Fruit fly (Drosophila melanogaster) whole organism, embryonic: ENCODE results near the gene CG7860.

Experiments
- ATbp ChIP-seq: fragments of 200-800 bp; sonication (Bioruptor generic); optimal IDR thresholded peaks from 2 replicates; lab custom pipeline; 2017; ENCODE audit warnings: missing biosample characterization, mild to moderate bottlenecking, missing genetic modification characterization, missing genetic modification reagents
- Asciz ChIP-seq: fragments of 200-800 bp; sonication (Bioruptor generic); optimal IDR thresholded peaks from 2 replicates; lab custom pipeline; 2017; ENCODE audit warnings: missing biosample characterization, mild to moderate bottlenecking, missing genetic modification characterization, missing genetic modification reagents
- CG10366 ChIP-seq: fragments of 200-800 bp; sonication (Bioruptor generic); IDR thresholded peaks from 2 replicates; pipeline ENCODE4 v1.3.6; 2022; ENCODE audit warnings: missing biosample characterization, missing genetic modification characterization
- CG11456 ChIP-seq: fragments of 200-800 bp; sonication (Bioruptor generic); IDR thresholded peaks from 3 replicates; pipeline ENCODE4 v1.3.6; 2022; ENCODE audit warnings: missing biosample characterization, missing genetic modification characterization
- CG12071 ChIP-seq: fragments of 200-800 bp; sonication (Bioruptor generic); optimal IDR thresholded peaks from 3 replicates; lab custom pipeline; 2018; ENCODE audit warnings: missing biosample characterization, mild to moderate bottlenecking, missing genetic modification characterization
- CG12659 ChIP-seq: fragments of 200-800 bp; sonication (Bioruptor generic); optimal IDR thresholded peaks from 3 replicates; lab custom pipeline; 2017; ENCODE audit warnings: mild to moderate bottlenecking, missing biosample characterization, missing genetic modification reagents, missing genetic modification characterization
- CG13296 ChIP-seq: fragments of 200-800 bp; sonication (Bioruptor generic); optimal IDR thresholded peaks from 3 replicates; lab custom pipeline; 2018; ENCODE audit warnings: missing biosample characterization, mild to moderate bottlenecking, missing genetic modification characterization
- CG13775 ChIP-seq: fragments of 200-800 bp; sonication (Bioruptor generic); optimal IDR thresholded peaks from 3 replicates; lab custom pipeline; 2017; ENCODE audit warnings: missing biosample characterization, mild to moderate bottlenecking, missing genetic modification characterization
- CG14014 ChIP-seq: fragments of 200-800 bp; sonication (Bioruptor generic); IDR thresholded peaks from 2 replicates; pipeline ENCODE4 v1.3.6; 2022; ENCODE audit warnings: missing biosample characterization, missing genetic modification characterization
- CG15269 ChIP-seq: fragments of 200-800 bp; sonication (Bioruptor generic); optimal IDR thresholded peaks from 2 replicates; lab custom pipeline; 2018; ENCODE audit warnings: missing biosample characterization, mild to moderate bottlenecking, missing genetic modification characterization, moderate library complexity
- CG1603 ChIP-seq: fragments of 200-800 bp; sonication (Bioruptor generic); optimal IDR thresholded peaks from 2 replicates; lab custom pipeline; 2019; ENCODE audit warnings: missing biosample characterization, mild to moderate bottlenecking, missing genetic modification characterization, moderate library complexity
- CG2120 ChIP-seq: fragments of 200-800 bp; sonication (Bioruptor generic); optimal IDR thresholded peaks from 3 replicates; lab custom pipeline; 2016; ENCODE audit warnings: missing biosample characterization, missing genetic modification characterization
- CG3281 ChIP-seq: fragments of 200-800 bp; sonication (Bioruptor generic); optimal IDR thresholded peaks from 3 replicates; lab custom pipeline; 2017; ENCODE audit warnings: missing biosample characterization, mild to moderate bottlenecking, missing genetic modification characterization
- CG3407 ChIP-seq: fragments of 200-800 bp; sonication (Bioruptor generic); optimal IDR thresholded peaks from 2 replicates; lab custom pipeline; 2018; ENCODE audit warnings: missing biosample characterization, mild to moderate bottlenecking, missing genetic modification characterization
- CG3995 ChIP-seq: fragments of 200-800 bp; sonication (Bioruptor generic); optimal IDR thresholded peaks from 3 replicates; lab custom pipeline; 2016; ENCODE audit warnings: missing biosample characterization, missing genetic modification characterization
- CG43689 ChIP-seq: fragments of 200-800 bp; sonication (Bioruptor generic); IDR thresholded peaks from 2 replicates; pipeline ENCODE4 v1.3.6; 2022; ENCODE audit warnings: missing biosample characterization, missing genetic modification characterization
- CG4617 ChIP-seq: fragments of 200-800 bp; sonication (Bioruptor generic); optimal IDR thresholded peaks from 3 replicates; lab custom pipeline; 2016; ENCODE audit warnings: missing biosample characterization, missing genetic modification characterization, borderline replicate concordance
- CG7745 ChIP-seq: fragments of 200-800 bp; sonication (Bioruptor generic); optimal IDR thresholded peaks from 2 replicates; lab custom pipeline; 2018; ENCODE audit warnings: missing biosample characterization, mild to moderate bottlenecking, missing genetic modification characterization, moderate library complexity
- CG9817 ChIP-seq: fragments of 200-800 bp; sonication (Bioruptor generic); optimal IDR thresholded peaks from 2 replicates; lab custom pipeline; 2018; ENCODE audit warnings: missing biosample characterization, mild to moderate bottlenecking, missing genetic modification characterization, moderate library complexity
- Fer3 ChIP-seq: fragments of 200-800 bp; sonication (Bioruptor generic); optimal IDR thresholded peaks from 2 replicates; lab custom pipeline; 2018; ENCODE audit warnings: missing biosample characterization, mild to moderate bottlenecking, missing genetic modification characterization, moderate library complexity
- Gug ChIP-seq: fragments of 200-800 bp; sonication (Bioruptor generic); IDR thresholded peaks from 4 replicates; pipeline ENCODE4 v1.3.6; 2022; ENCODE audit warnings: missing biosample characterization, missing genetic modification characterization
- HLH3B ChIP-seq: fragments of 200-800 bp; sonication (Bioruptor generic); IDR thresholded peaks from 2 replicates; pipeline ENCODE4 v1.3.6; 2022; ENCODE audit warnings: missing biosample characterization, missing genetic modification characterization
- Lpt ChIP-seq: fragments of >200 bp; optimal IDR thresholded peaks from 2 replicates; lab custom pipeline; 2018; ENCODE audit warnings: missing biosample characterization, missing genetic modification characterization
- Mad ChIP-seq: fragments of 200-800 bp; sonication (Bioruptor generic); optimal IDR thresholded peaks from 2 replicates; lab custom pipeline; 2016; ENCODE audit warnings: missing biosample characterization, missing genetic modification characterization
- Med ChIP-seq: fragments of 200-800 bp; sonication (Bioruptor generic); peaks from one replicate; lab custom pipeline; 2016; ENCODE audit warnings: missing biosample characterization, missing genetic modification characterization, mild to moderate bottlenecking, inconsistent platforms, moderate library complexity
- Meics ChIP-seq: fragments of 200-800 bp; sonication (Bioruptor generic); optimal IDR thresholded peaks from 2 replicates; lab custom pipeline; 2017; ENCODE audit warnings: missing biosample characterization, mild to moderate bottlenecking, missing genetic modification characterization
- Nf-YC ChIP-seq: fragments of 200-800 bp; optimal IDR thresholded peaks from 3 replicates; lab custom pipeline; 2019; ENCODE audit warnings: missing biosample characterization, mild to moderate bottlenecking, missing genetic modification characterization, moderate library complexity
- Oli ChIP-seq: fragments of 200-800 bp; sonication (Bioruptor generic); optimal IDR thresholded peaks from 2 replicates; lab custom pipeline; 2018; ENCODE audit warnings: missing biosample characterization, mild to moderate bottlenecking, missing genetic modification characterization, moderate library complexity
- Rfx ChIP-seq: fragments of 200-800 bp; sonication (Bioruptor generic); IDR thresholded peaks from 2 replicates; pipeline ENCODE4 v1.3.6; 2022; ENCODE audit warnings: missing biosample characterization, missing genetic modification characterization
- Side ChIP-seq: fragments of 200-800 bp; sonication (Bioruptor generic); optimal IDR thresholded peaks from 2 replicates; lab custom pipeline; 2016; ENCODE audit warnings: missing biosample characterization, missing genetic modification characterization
- al ChIP-seq: fragments of 200-800 bp; sonication (Bioruptor generic); IDR thresholded peaks from 2 replicates; pipeline ENCODE4 v1.3.6; 2022; ENCODE audit warnings: missing biosample characterization, missing genetic modification characterization
- ara ChIP-seq: fragments of 200-800 bp; sonication (Bioruptor generic); IDR thresholded peaks from 2 replicates; pipeline ENCODE4 v1.3.6; 2022; ENCODE audit warnings: missing biosample characterization, missing genetic modification characterization
- bcd ChIP-seq: fragments of 200-800 bp; sonication (Bioruptor generic); optimal IDR thresholded peaks from 2 replicates; lab custom pipeline; 2017; ENCODE audit warnings: missing biosample characterization, mild to moderate bottlenecking, missing genetic modification characterization
- caup ChIP-seq: fragments of 200-800 bp; sonication (Bioruptor generic); optimal IDR thresholded peaks from 3 replicates; lab custom pipeline; 2017; ENCODE audit warnings: missing biosample characterization, mild to moderate bottlenecking, missing genetic modification characterization, moderate library complexity; ENCODE audit not compliant: severe bottlenecking
- ci ChIP-seq: fragments of 200-800 bp; sonication (Bioruptor generic); IDR thresholded peaks from 3 replicates; pipeline ENCODE4 v1.3.6; 2022; ENCODE audit warnings: missing biosample characterization, missing genetic modification characterization
- cwo ChIP-seq: fragments of 200-800 bp; sonication (Bioruptor generic); optimal IDR thresholded peaks from 3 replicates; lab custom pipeline; 2017; ENCODE audit warnings: missing biosample characterization, missing genetic modification characterization, mild to moderate bottlenecking, moderate library complexity, missing genetic modification reagents
- dmrt99B ChIP-seq: fragments of 200-800 bp; sonication (Bioruptor generic); optimal IDR thresholded peaks from 2 replicates; lab custom pipeline; 2018; ENCODE audit warnings: missing biosample characterization, mild to moderate bottlenecking, missing genetic modification characterization, moderate library complexity
- dysf ChIP-seq: fragments of 200-800 bp; sonication (Bioruptor generic); IDR thresholded peaks from 3 replicates; pipeline ENCODE4 v1.3.6; 2022; ENCODE audit warnings: missing biosample characterization, missing genetic modification characterization
- her ChIP-seq: fragments of 200-800 bp; sonication (Bioruptor generic); optimal IDR thresholded peaks from 2 replicates; lab custom pipeline; 2016; ENCODE audit warnings: missing biosample characterization, missing genetic modification characterization
- hkb ChIP-seq, 2 experiments: fragments of 200-800 bp in 1 of 2; fragments of >200 bp in 1 of 2; sonication (Bioruptor generic) in 1 of 2; IDR thresholded peaks in 1 of 2; optimal IDR thresholded peaks in 1 of 2; 2 replicates each; pipeline versions ENCODE4 v1.3.6 to Lab custom; 2017 to 2022; ENCODE audit warnings: missing biosample characterization in 1 of 2, missing genetic modification characterization in 1 of 2
- kni ChIP-seq: fragments of 200-800 bp; sonication (Bioruptor generic); optimal IDR thresholded peaks from 3 replicates; lab custom pipeline; 2017; ENCODE audit warnings: mild to moderate bottlenecking, missing biosample characterization, missing genetic modification reagents, missing genetic modification characterization
- mirr ChIP-seq: fragments of 200-800 bp; sonication (Bioruptor generic); optimal IDR thresholded peaks from 3 replicates; lab custom pipeline; 2018; ENCODE audit warnings: missing biosample characterization, mild to moderate bottlenecking, missing genetic modification characterization
- phol ChIP-seq: fragments of 200-800 bp; sonication (Bioruptor generic); optimal IDR thresholded peaks from 3 replicates; lab custom pipeline; 2018; ENCODE audit warnings: missing biosample characterization, mild to moderate bottlenecking, missing genetic modification characterization, moderate library complexity
- psq ChIP-seq: fragments of 200-800 bp; sonication (Bioruptor generic); optimal IDR thresholded peaks from 2 replicates; lab custom pipeline; 2017; ENCODE audit warnings: missing biosample characterization, missing genetic modification characterization
- schlank ChIP-seq: fragments of 200-800 bp; sonication (Bioruptor generic); optimal IDR thresholded peaks from 2 replicates; lab custom pipeline; 2018; ENCODE audit warnings: missing biosample characterization, mild to moderate bottlenecking, missing genetic modification characterization
- sens ChIP-seq: fragments of 200-800 bp; sonication (Bioruptor generic); peaks from one replicate; lab custom pipeline; 2016; ENCODE audit warnings: missing biosample characterization, missing genetic modification characterization
- seq ChIP-seq: fragments of 200-800 bp; sonication (Bioruptor generic); IDR thresholded peaks from 2 replicates; pipeline ENCODE4 v1.3.6; 2022; ENCODE audit warnings: missing biosample characterization, missing genetic modification characterization
- slou ChIP-seq: fragments of 200-800 bp; sonication (Bioruptor generic); optimal IDR thresholded peaks from 3 replicates; lab custom pipeline; 2016; ENCODE audit warnings: missing biosample characterization, missing genetic modification characterization
- twi ChIP-seq: fragments of 200-800 bp; optimal IDR thresholded peaks from 2 replicates; lab custom pipeline; 2019; ENCODE audit warnings: missing biosample characterization, mild to moderate bottlenecking, missing genetic modification characterization, moderate library complexity
- wdn ChIP-seq: fragments of 200-800 bp; sonication (Bioruptor generic); IDR thresholded peaks from 2 replicates; pipeline ENCODE4 v1.3.6; 2022; ENCODE audit warnings: missing biosample characterization, missing genetic modification characterization

CG7860 gene

DNA sequence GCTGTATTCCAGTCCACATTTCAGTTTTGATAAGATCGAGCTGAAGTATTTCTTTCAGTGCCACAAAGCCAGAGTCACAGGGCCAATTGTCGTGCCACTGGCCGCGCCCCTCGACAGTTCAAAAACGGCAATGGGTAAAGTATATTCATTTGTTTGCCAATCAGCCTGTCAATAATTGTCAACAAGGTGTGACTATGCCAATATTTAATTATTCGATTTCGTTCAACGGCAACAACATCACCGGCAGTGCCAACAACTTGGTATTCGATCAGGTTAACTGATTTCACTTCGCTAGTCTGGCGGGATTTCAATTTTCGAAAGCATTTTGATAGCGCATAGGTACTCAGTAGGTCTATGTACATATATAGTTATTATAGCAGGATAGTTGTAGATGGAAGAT, 33.6 kb downstream of the CG7860 start:
- TF ChIP-seq CG7745: no peak
- TF ChIP-seq CG10366 (GFP tag; lab: Robert Waterston, UW): no peak
- TF ChIP-seq ara (GFP tag; lab: Robert Waterston, UW): no peak
- peak; percentile 38 for TF ChIP-seq ATbp (GFP tag; lab: Kevin White, UChicago)
- peak; percentile 11 for TF ChIP-seq CG3281 (GFP tag; lab: Kevin White, UChicago)
- peak; percentile 13; the same call in 1 of the 2 replicates for TF ChIP-seq HLH3B
- TF ChIP-seq Nf-YC (tag; lab: Kevin White, UChicago): no peak
- TF ChIP-seq dmrt99B (tag; lab: Kevin White, UChicago): peak; percentile 17
- peak; percentile 11 for TF ChIP-seq schlank (tag; lab: Kevin White, UChicago)
- peak; percentile 12 for TF ChIP-seq CG1603 (tag; lab: Kevin White, UChicago)
- peak; percentile 66 for TF ChIP-seq sens (GFP tag; lab: Kevin White, UChicago)
- no peak for TF ChIP-seq kni (GFP tag; lab: Kevin White, UChicago)
- TF ChIP-seq CG11456 (GFP tag; lab: Robert Waterston, UW): 0 out of 3 replicates have a peak, but pooled peaks have one; percentile 3
- TF ChIP-seq hkb (optimal IDR thresholded peaks at IDR 0.05; lab: Kevin White, UChicago): no peak
- peak; percentile 41; the same call in 1 of the 2 replicates for TF ChIP-seq hkb (GFP tag; IDR thresholded peaks at IDR 0.05; lab: Robert Waterston, UW)
- no peak for TF ChIP-seq psq
- peak; percentile 43; the same call in 1 of the 2 replicates for TF ChIP-seq seq (GFP tag; lab: Robert Waterston, UW)
- TF ChIP-seq CG3407 (GFP tag; lab: Kevin White, UChicago): no peak
- TF ChIP-seq Rfx (GFP tag; lab: Robert Waterston, UW): peak; percentile 45
- TF ChIP-seq cwo (GFP tag; lab: Kevin White, UChicago): no peak
- peak; percentile 4 for TF ChIP-seq bcd (GFP tag; lab: Kevin White, UChicago)
- peak; percentile 57 for TF ChIP-seq CG12071
- 0 out of 2 replicates have a peak, but pooled peaks have one; percentile 24 for TF ChIP-seq wdn (GFP tag; lab: Robert Waterston, UW)
- no peak for TF ChIP-seq Oli (tag; lab: Kevin White, UChicago)
- TF ChIP-seq Asciz: peak; percentile 10
- peak; percentile 29 for TF ChIP-seq Meics (GFP tag; lab: Kevin White, UChicago)
- 0 out of 3 replicates have a peak, but pooled peaks have one; percentile 52 for TF ChIP-seq ci (GFP tag; lab: Robert Waterston, UW)
- TF ChIP-seq CG43689 (GFP tag; lab: Robert Waterston, UW): 0 out of 2 replicates have a peak, but pooled peaks have one; percentile 8
- TF ChIP-seq mirr (GFP tag; lab: Kevin White, UChicago): peak; percentile 51
- no peak for TF ChIP-seq al (GFP tag; lab: Robert Waterston, UW)
- no peak for TF ChIP-seq slou (GFP tag; lab: Kevin White, UChicago)
- peak; percentile 38 for TF ChIP-seq caup (GFP tag; lab: Kevin White, UChicago)
- no peak for TF ChIP-seq Lpt (GFP tag; lab: Kevin White, UChicago)
- TF ChIP-seq twi (tag; lab: Kevin White, UChicago): no peak
- TF ChIP-seq CG15269 (tag; lab: Kevin White, UChicago): peak; percentile 11
- no peak for TF ChIP-seq her (GFP tag; lab: Kevin White, UChicago)
- TF ChIP-seq Fer3 (tag; lab: Kevin White, UChicago): no peak
- TF ChIP-seq Gug (GFP tag; lab: Robert Waterston, UW): no peak
- peak; percentile 6 for TF ChIP-seq CG12659 (GFP tag; lab: Kevin White, UChicago)
- TF ChIP-seq Side (GFP tag; lab: Kevin White, UChicago): no peak
- peak; percentile 21; the same call in 1 of the 2 replicates for TF ChIP-seq CG14014 (GFP tag; lab: Robert Waterston, UW)
- peak; percentile 36 for TF ChIP-seq CG13296
- TF ChIP-seq CG9817 (tag; lab: Kevin White, UChicago): peak; percentile 9
- peak; percentile 75 for TF ChIP-seq Med
- no peak for TF ChIP-seq CG3995 (GFP tag; lab: Kevin White, UChicago)
- TF ChIP-seq CG2120 (GFP tag; lab: Kevin White, UChicago): no peak
- no peak for TF ChIP-seq phol
- TF ChIP-seq dysf (GFP tag; lab: Robert Waterston, UW): 0 out of 3 replicates have a peak, but pooled peaks have one; percentile 23
- TF ChIP-seq CG13775 (GFP tag; lab: Kevin White, UChicago): no peak
- TF ChIP-seq Mad (GFP tag; lab: Kevin White, UChicago): no peak
- no peak for TF ChIP-seq CG4617 (GFP tag; lab: Kevin White, UChicago)
